Fruit fly (Drosophila melanogaster): ENCODE data around the gene SmB.

The SmB gene

dm6 chr2L:10426534-10427048, at the start of gene SmB, which contains the start of gene KdelR (continued):
- TF ChIP-seq CG17829 (tag; optimal IDR thresholded peaks at IDR 0.05) (peak; percentile 65), tx (GFP tag; optimal IDR thresholded peaks at IDR 0.05) (no peak), Dip3 (GFP tag; optimal IDR thresholded peaks at IDR 0.05) (no peak), Camta (GFP tag; optimal IDR thresholded peaks at IDR 0.05) (no peak), CG13123 (GFP tag; optimal IDR thresholded peaks at IDR 0.05) (no peak), Usf (GFP tag; optimal IDR thresholded peaks at IDR 0.05) (no peak), knrl (GFP tag; IDR thresholded peaks at IDR 0.05; ENCODE audit: partially characterized antibody) (peak; percentile 69), BEAF-32 (GFP tag; optimal IDR thresholded peaks at IDR 0.05) (peak; percentile 69), bcd (GFP tag; optimal IDR thresholded peaks at IDR 0.05) (no peak), CG6813 (GFP tag; optimal IDR thresholded peaks at IDR 0.05) (no peak), CG30431 (GFP tag; optimal IDR thresholded peaks at IDR 0.05) (no peak), gsb (GFP tag; IDR thresholded peaks at IDR 0.05) (no peak), Ets97D (GFP tag; optimal IDR thresholded peaks at IDR 0.05) (peak; percentile 83), CG2875 (GFP tag; optimal IDR thresholded peaks at IDR 0.05) (no peak), schlank (tag; optimal IDR thresholded peaks at IDR 0.05) (no peak), CG4707 (GFP tag; optimal IDR thresholded peaks at IDR 0.05) (no peak), z (GFP tag; IDR thresholded peaks at IDR 0.05) (no peak), CG18764 (GFP tag; optimal IDR thresholded peaks at IDR 0.05) (no peak), tgo (GFP tag; IDR thresholded peaks at IDR 0.05) (no peak), NC2β (GFP tag; optimal IDR thresholded peaks at IDR 0.05) (no peak), NfI (GFP tag; optimal IDR thresholded peaks at IDR 0.05) (no peak), CG12769 (tag; optimal IDR thresholded peaks at IDR 0.05) (no peak), Hr3 (GFP tag; optimal IDR thresholded peaks at IDR 0.05) (no peak), Jarid2 (GFP tag; optimal IDR thresholded peaks at IDR 0.05) (no peak), Poxn (GFP tag; IDR thresholded peaks at IDR 0.05) (no peak), Sin3A (optimal IDR thresholded peaks at IDR 0.05) (peak; percentile 44), Opbp (GFP tag; IDR thresholded peaks at IDR 0.05; ENCODE audit: partially characterized antibody) (peak; percentile 64; the same call in 2 of the 3 replicates), Atf3 (GFP tag; optimal IDR thresholded peaks at IDR 0.05) (peak; percentile 31), klu (GFP tag; IDR thresholded peaks at IDR 0.05) (no peak), pb (GFP tag; optimal IDR thresholded peaks at IDR 0.05) (no peak), CG17328 (GFP tag; IDR thresholded peaks at IDR 0.05) (no peak), B-H2 (GFP tag; optimal IDR thresholded peaks at IDR 0.05) (no peak), CG14441 (GFP tag; IDR thresholded peaks at IDR 0.05) (no peak), CG10267 (tag; optimal IDR thresholded peaks at IDR 0.05) (peak; percentile 73), Blimp-1 (GFP tag; optimal IDR thresholded peaks at IDR 0.05) (no peak), Pdp1 (GFP tag; optimal IDR thresholded peaks at IDR 0.05) (no peak), gro (GFP tag; optimal IDR thresholded peaks at IDR 0.05) (no peak), dm (GFP tag; optimal IDR thresholded peaks at IDR 0.05) (peak; percentile 80), dmrt99B (tag; optimal IDR thresholded peaks at IDR 0.05) (no peak), CG11085 (GFP tag; IDR thresholded peaks at IDR 0.05) (no peak), HLH3B (GFP tag; IDR thresholded peaks at IDR 0.05) (no peak), E2f1 (GFP tag; IDR thresholded peaks at IDR 0.05) (no peak), Kr (GFP tag; optimal IDR thresholded peaks at IDR 0.05) (no peak), CG10274 (GFP tag; optimal IDR thresholded peaks at IDR 0.05) (no peak), CG17359 (tag; optimal IDR thresholded peaks at IDR 0.05) (no peak), dan (GFP tag; IDR thresholded peaks at IDR 0.05) (no peak), NFAT (GFP tag; IDR thresholded peaks at IDR 0.05) (no peak), CG11723 (GFP tag; optimal IDR thresholded peaks at IDR 0.05) (no peak), jigr1 (GFP tag; IDR thresholded peaks at IDR 0.05) (no peak; the same call in 2 of the 3 replicates), CG11398 (GFP tag; optimal IDR thresholded peaks at IDR 0.05) (no peak), usp (GFP tag; optimal IDR thresholded peaks at IDR 0.05) (no peak), ash1 (GFP tag; optimal IDR thresholded peaks at IDR 0.05) (no peak)
